Fruit fly (Drosophila melanogaster): Measurements from ENCODE around the gene CG2006.

- TF ChIP-seq Hr39 (GFP tag; optimal IDR thresholded peaks at IDR 0.05): peak; percentile 57
- peak; percentile 48 for TF ChIP-seq CG3919 (GFP tag; optimal IDR thresholded peaks at IDR 0.05)
Measured at dm6 chr3R:29458689-29459136, 30.6 kb upstream of the CG2006 start.

All from whole organism, prepupa.